Fruit fly (Drosophila melanogaster): ENCODE measurements around the gene CG4259.

The CG4259 gene

DNA sequence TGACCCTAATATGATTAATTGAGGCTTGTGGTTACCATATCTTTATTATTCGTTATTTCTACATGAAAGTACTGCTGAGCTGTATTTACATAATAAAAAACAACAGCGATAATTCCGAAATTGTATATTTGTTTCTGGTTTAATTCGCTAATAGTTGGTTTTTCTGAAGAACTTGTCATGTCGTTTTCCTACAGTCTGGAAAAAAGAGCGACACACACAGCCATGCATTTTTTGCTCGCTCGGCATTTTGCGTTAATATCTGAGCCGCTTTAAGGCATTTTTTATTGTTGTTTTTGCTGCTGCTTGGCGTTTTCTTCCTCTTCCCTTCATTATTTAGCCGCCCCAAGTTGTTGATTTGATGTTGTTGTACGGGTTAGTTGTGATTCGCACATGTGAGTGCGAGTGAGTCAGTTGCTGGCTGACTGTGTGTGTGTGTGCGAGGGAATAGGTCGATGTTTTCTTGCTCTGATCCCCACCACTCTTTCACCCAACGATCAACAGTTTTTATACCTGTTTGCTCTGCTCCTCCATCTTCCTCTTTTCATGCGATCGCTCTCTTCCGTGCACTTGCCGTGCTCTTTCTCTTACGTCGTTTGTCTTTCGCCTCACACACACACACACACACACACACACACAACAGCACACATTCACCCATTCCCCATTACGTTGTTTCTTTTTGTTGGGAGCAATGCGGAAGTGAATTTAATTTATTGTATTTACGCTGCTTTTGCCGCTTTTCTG lies 46.2 kb upstream of the CG4259 start (continued):
- TF ChIP-seq CG2678 (tag; optimal IDR thresholded peaks at IDR 0.05) (no peak), usp (GFP tag; optimal IDR thresholded peaks at IDR 0.05) (no peak), nom (GFP tag; optimal IDR thresholded peaks at IDR 0.05) (peak; percentile 49), ci (GFP tag; IDR thresholded peaks at IDR 0.05) (0 out of 3 replicates have a peak, but pooled peaks have one; percentile 32), unpg (GFP tag; optimal IDR thresholded peaks at IDR 0.05) (no peak), gce (GFP tag; IDR thresholded peaks at IDR 0.05) (no peak), Sry-β (GFP tag; optimal IDR thresholded peaks at IDR 0.05) (no peak), cg (GFP tag; optimal IDR thresholded peaks at IDR 0.05) (peak; percentile 91), aop (GFP tag; IDR thresholded peaks at IDR 0.05) (peak; percentile 92), CG6272 (GFP tag; IDR thresholded peaks at IDR 0.05) (no peak), nmo (GFP tag; optimal IDR thresholded peaks at IDR 0.05) (no peak), tin (GFP tag; optimal IDR thresholded peaks at IDR 0.05) (no peak), CG9215 (GFP tag; IDR thresholded peaks at IDR 0.05) (no peak), CG11696 (GFP tag; IDR thresholded peaks at IDR 0.05) (no peak), E2f2 (GFP tag; IDR thresholded peaks at IDR 0.05) (no peak), CG8290 (GFP tag; optimal IDR thresholded peaks at IDR 0.05) (no peak), CG8290 (tag; optimal IDR thresholded peaks at IDR 0.05) (no peak), odd (GFP tag; optimal IDR thresholded peaks at IDR 0.05) (no peak), Tbp (GFP tag; optimal IDR thresholded peaks at IDR 0.05) (no peak), CG14710 (tag; optimal IDR thresholded peaks at IDR 0.05) (no peak), Elba2 (GFP tag; optimal IDR thresholded peaks at IDR 0.05) (no peak), Lpt (GFP tag; optimal IDR thresholded peaks at IDR 0.05) (no peak), CG17385 (GFP tag; optimal IDR thresholded peaks at IDR 0.05) (peak; percentile 71), CG7372 (GFP tag; IDR thresholded peaks at IDR 0.05) (no peak), CG15514 (GFP tag; optimal IDR thresholded peaks at IDR 0.05) (no peak), BtbVII (GFP tag; optimal IDR thresholded peaks at IDR 0.05) (no peak), Bgb (GFP tag; IDR thresholded peaks at IDR 0.05; ENCODE audit: partially characterized antibody) (no peak), CG1832 (GFP tag; optimal IDR thresholded peaks at IDR 0.05) (peak; percentile 74), CG15073 (GFP tag; optimal IDR thresholded peaks at IDR 0.05) (no peak), CG8478 (optimal IDR thresholded peaks at IDR 0.05) (peak; percentile 78), CG14965 (GFP tag; optimal IDR thresholded peaks at IDR 0.05; ENCODE audit: borderline replicate concordance) (no peak), CG11398 (GFP tag; optimal IDR thresholded peaks at IDR 0.05) (no peak), Camta (GFP tag; optimal IDR thresholded peaks at IDR 0.05) (no peak), CG8924 (tag; optimal IDR thresholded peaks at IDR 0.05) (no peak), CG17359 (tag; optimal IDR thresholded peaks at IDR 0.05) (no peak), CG2202 (tag; optimal IDR thresholded peaks at IDR 0.05) (no peak), Oaz (GFP tag; IDR thresholded peaks at IDR 0.05) (no peak), Ets65A (GFP tag) (no peak), CG15696 (tag; optimal IDR thresholded peaks at IDR 0.05) (no peak), Dbx (GFP tag; IDR thresholded peaks at IDR 0.05) (no peak), Vsx1 (GFP tag; optimal IDR thresholded peaks at IDR 0.05) (no peak), CG10147 (GFP tag; optimal IDR thresholded peaks at IDR 0.05) (no peak), Gsc (GFP tag; IDR thresholded peaks at IDR 0.05) (no peak), jigr1 (GFP tag; IDR thresholded peaks at IDR 0.05) (no peak), CG17829 (tag; optimal IDR thresholded peaks at IDR 0.05) (no peak), CG12769 (tag; optimal IDR thresholded peaks at IDR 0.05) (peak; percentile 81), slou (GFP tag; optimal IDR thresholded peaks at IDR 0.05) (no peak), Taf1 (GFP tag; IDR thresholded peaks at IDR 0.05) (no peak), Rfx (GFP tag; IDR thresholded peaks at IDR 0.05) (0 out of 2 replicates have a peak, but pooled peaks have one; percentile 4), E2f1 (GFP tag; IDR thresholded peaks at IDR 0.05) (no peak), trem (tag; optimal IDR thresholded peaks at IDR 0.05) (no peak)
